Worm (Caenorhabditis elegans) whole organism, mixed stage, embryonic: Measurements from ENCODE around the gene nspe-5.

Experiments
- bed-3 ChIP-seq: fragments of 200-800 bp; sonication (Bioruptor generic); optimal IDR thresholded peaks from 3 replicates; lab custom pipeline; 2018; ENCODE audit warnings: mild to moderate bottlenecking, missing genetic modification characterization, moderate library complexity, missing compliant biosample characterization
- elt-3 ChIP-seq: fragments of 150-350 bp; optimal IDR thresholded peaks from 2 replicates; lab custom pipeline; 2014; ENCODE audit warnings: missing biosample characterization, missing genetic modification characterization
- ztf-11 ChIP-seq: fragments of 150-350 bp; optimal IDR thresholded peaks from 2 replicates; lab custom pipeline; 2014; ENCODE audit warnings: missing biosample characterization, missing genetic modification characterization

DNA sequence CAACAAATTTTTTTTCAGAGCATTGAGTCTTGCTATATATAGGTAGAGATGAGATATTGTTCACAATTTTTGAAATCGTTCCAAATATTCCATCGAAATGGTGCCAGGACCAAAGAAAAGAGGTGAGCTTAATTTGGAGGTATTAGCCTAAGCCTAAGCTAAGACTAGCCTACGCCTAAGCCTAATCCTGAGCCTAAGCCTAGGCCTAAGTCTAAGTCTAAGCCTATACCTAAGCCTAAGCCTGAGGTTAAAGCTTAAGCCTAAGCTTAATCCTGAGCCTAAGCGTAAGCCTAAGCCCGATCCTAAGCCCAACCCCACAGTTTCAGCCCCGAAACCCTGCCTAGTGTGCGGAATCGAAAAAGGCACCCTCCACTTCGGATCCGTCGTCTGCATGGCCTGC is 7.9 kb downstream of the nspe-5 start, which contains the start of gene nhr-234:
- TF ChIP-seq elt-3, result no peak
- TF ChIP-seq bed-3 (GFP tag; lab: Kevin White, UChicago), result no peak
- TF ChIP-seq ztf-11, result no peak
